Worm (Caenorhabditis elegans) whole organism, L3 larva: ENCODE measurements around the gene Y50E8A.1.

Experiments
- R02D3.7 ChIP-seq: fragments of 150-350 bp; optimal IDR thresholded peaks from 2 replicates; lab custom pipeline; 2014; ENCODE audit warnings: missing biosample characterization, missing genetic modification characterization
- ZK546.5 ChIP-seq: sonication (generic microtip); optimal IDR thresholded peaks from 2 replicates; lab custom pipeline; 2017; ENCODE audit warnings: missing biosample characterization, missing genetic modification characterization
- aly-2 ChIP-seq: fragments of 150-350 bp; optimal IDR thresholded peaks from 2 replicates; lab custom pipeline; 2014; ENCODE audit warnings: missing biosample characterization, missing genetic modification characterization
- ama-1 ChIP-seq: fragments of 150-350 bp; optimal IDR thresholded peaks from 2 replicates; lab custom pipeline; 2018
- ceh-28 ChIP-seq: fragments of 150-350 bp; optimal IDR thresholded peaks from 2 replicates; lab custom pipeline; 2014; ENCODE audit warnings: missing biosample characterization, missing genetic modification reagents, missing genetic modification characterization
- ceh-82 ChIP-seq: fragments of 150-350 bp; optimal IDR thresholded peaks from 2 replicates; lab custom pipeline; 2014; ENCODE audit warnings: missing biosample characterization, missing genetic modification characterization
- ceh-9 ChIP-seq: sonication (generic microtip); optimal IDR thresholded peaks from 2 replicates; lab custom pipeline; 2018; ENCODE audit warnings: missing biosample characterization, missing genetic modification characterization
- egl-27 ChIP-seq: sonication (generic microtip); optimal IDR thresholded peaks from 4 replicates; lab custom pipeline; 2017; ENCODE audit warnings: missing biosample characterization, missing genetic modification reagents, missing genetic modification characterization
- egl-5 ChIP-seq: fragments of 150-350 bp; optimal IDR thresholded peaks from 2 replicates; lab custom pipeline; 2017; ENCODE audit warnings: missing biosample characterization, missing genetic modification reagents, missing genetic modification characterization, inconsistent platforms
- elt-1 ChIP-seq: fragments of 150-350 bp; optimal IDR thresholded peaks from 2 replicates; lab custom pipeline; 2014; ENCODE audit warnings: missing biosample characterization, missing genetic modification characterization
- elt-3 ChIP-seq, 3 experiments: fragments of 150-350 bp in 1 of 3; sonication (generic microtip) in 2 of 3; optimal IDR thresholded peaks; 2 replicates in 2 of 3; 4 replicates in 1 of 3; lab custom pipeline; 2014 to 2017; ENCODE audit warnings: missing biosample characterization in 3 of 3, missing genetic modification characterization in 3 of 3
- eor-1 ChIP-seq, 2 experiments: fragments of 150-350 bp; optimal IDR thresholded peaks; 2 replicates each; lab custom pipeline; 2014 to 2018; ENCODE audit warnings: missing biosample characterization in 2 of 2, missing genetic modification characterization in 2 of 2
- fkh-10 ChIP-seq: sonication (generic microtip); optimal IDR thresholded peaks from 2 replicates; lab custom pipeline; 2017; ENCODE audit warnings: missing biosample characterization, missing genetic modification reagents, missing genetic modification characterization
- fkh-2 ChIP-seq: fragments of 150-350 bp; optimal IDR thresholded peaks from 2 replicates; lab custom pipeline; 2014; ENCODE audit warnings: missing biosample characterization, missing genetic modification reagents, missing genetic modification characterization
- fos-1 ChIP-seq: fragments of 150-350 bp; optimal IDR thresholded peaks from 2 replicates; lab custom pipeline; 2014; ENCODE audit warnings: missing biosample characterization, missing genetic modification characterization
- hmg-11 ChIP-seq: sonication (generic microtip); optimal IDR thresholded peaks from 2 replicates; lab custom pipeline; 2016; ENCODE audit warnings: missing genetic modification characterization, missing compliant biosample characterization
- jun-1 ChIP-seq: fragments of 150-350 bp; optimal IDR thresholded peaks from 2 replicates; lab custom pipeline; 2014; ENCODE audit warnings: missing biosample characterization, missing genetic modification reagents, missing genetic modification characterization
- lin-15B ChIP-seq: fragments of 150-350 bp; optimal IDR thresholded peaks from 2 replicates; lab custom pipeline; 2014; ENCODE audit warnings: missing biosample characterization, missing genetic modification characterization
- lin-39 ChIP-seq: fragments of 150-350 bp; optimal IDR thresholded peaks from 2 replicates; lab custom pipeline; 2018; ENCODE audit warnings: missing biosample characterization, missing genetic modification reagents, missing genetic modification characterization
- lsy-12 ChIP-seq: sonication (generic microtip); optimal IDR thresholded peaks from 2 replicates; lab custom pipeline; 2016; ENCODE audit warnings: mild to moderate bottlenecking, missing genetic modification characterization, missing compliant biosample characterization
- mdl-1 ChIP-seq: fragments of 150-350 bp; optimal IDR thresholded peaks from 2 replicates; lab custom pipeline; 2014; ENCODE audit warnings: missing biosample characterization, missing genetic modification characterization
- mml-1 ChIP-seq: fragments of 150-350 bp; sonication (generic microtip); optimal IDR thresholded peaks from 3 replicates; lab custom pipeline; 2014; ENCODE audit warnings: missing biosample characterization, missing genetic modification characterization
- nfya-1 ChIP-seq: sonication (generic microtip); optimal IDR thresholded peaks from 2 replicates; lab custom pipeline; 2017; ENCODE audit warnings: missing genetic modification characterization, mild to moderate bottlenecking, missing compliant biosample characterization, antibody characterized with exemption, moderate library complexity; ENCODE audit not compliant: insufficient read depth
- nhr-11 ChIP-seq: fragments of 150-350 bp; optimal IDR thresholded peaks from 2 replicates; lab custom pipeline; 2014; ENCODE audit warnings: missing biosample characterization, missing genetic modification characterization
- nhr-12 ChIP-seq: fragments of 150-350 bp; optimal IDR thresholded peaks from 2 replicates; lab custom pipeline; 2014; ENCODE audit warnings: missing biosample characterization, missing genetic modification characterization
- nhr-23 ChIP-seq: fragments of 150-350 bp; optimal IDR thresholded peaks from 2 replicates; lab custom pipeline; 2014; ENCODE audit warnings: missing biosample characterization, missing genetic modification reagents, missing genetic modification characterization
- nhr-237 ChIP-seq: fragments of 150-350 bp; optimal IDR thresholded peaks from 2 replicates; lab custom pipeline; 2014; ENCODE audit warnings: missing biosample characterization, missing genetic modification characterization
- nhr-25 ChIP-seq: sonication (generic microtip); optimal IDR thresholded peaks from 2 replicates; lab custom pipeline; 2017; ENCODE audit warnings: missing biosample characterization, missing genetic modification characterization
- nhr-28 ChIP-seq: fragments of 150-350 bp; optimal IDR thresholded peaks from 2 replicates; lab custom pipeline; 2014; ENCODE audit warnings: missing biosample characterization, missing genetic modification characterization
- nhr-76 ChIP-seq: fragments of 150-350 bp; sonication (generic microtip); optimal IDR thresholded peaks from 5 replicates; lab custom pipeline; 2014; ENCODE audit warnings: missing biosample characterization, missing genetic modification characterization
- nhr-77 ChIP-seq: fragments of 150-350 bp; optimal IDR thresholded peaks from 2 replicates; lab custom pipeline; 2014; ENCODE audit warnings: missing biosample characterization, missing genetic modification characterization
- sea-2 ChIP-seq: fragments of 150-350 bp; sonication (generic microtip); optimal IDR thresholded peaks from 4 replicates; lab custom pipeline; 2014; ENCODE audit warnings: missing biosample characterization, missing genetic modification reagents, missing genetic modification characterization
- skn-1 ChIP-seq: fragments of 150-350 bp; optimal IDR thresholded peaks from 2 replicates; lab custom pipeline; 2014; ENCODE audit warnings: missing biosample characterization, missing genetic modification characterization
- snpc-4 ChIP-seq: fragments of 150-350 bp; optimal IDR thresholded peaks from 2 replicates; lab custom pipeline; 2014; ENCODE audit warnings: missing biosample characterization, missing genetic modification characterization
- tbx-2 ChIP-seq: sonication (generic microtip); optimal IDR thresholded peaks from 2 replicates; lab custom pipeline; 2016; ENCODE audit warnings: mild to moderate bottlenecking, missing genetic modification characterization, missing compliant biosample characterization
- unc-39 ChIP-seq: sonication (generic microtip); optimal IDR thresholded peaks from 4 replicates; lab custom pipeline; 2017; ENCODE audit warnings: missing biosample characterization, missing genetic modification characterization
- unc-62 ChIP-seq: fragments of 150-350 bp; sonication (generic microtip); optimal IDR thresholded peaks from 4 replicates; lab custom pipeline; 2014; ENCODE audit warnings: missing biosample characterization, missing genetic modification reagents, missing genetic modification characterization
- zag-1 ChIP-seq: fragments of 150-350 bp; optimal IDR thresholded peaks from 2 replicates; lab custom pipeline; 2014; ENCODE audit warnings: missing biosample characterization, missing genetic modification characterization
- ztf-11 ChIP-seq: fragments of 150-350 bp; optimal IDR thresholded peaks from 2 replicates; lab custom pipeline; 2014; ENCODE audit warnings: missing biosample characterization, missing genetic modification characterization
- ztf-4 ChIP-seq: fragments of 150-350 bp; optimal IDR thresholded peaks from 2 replicates; lab custom pipeline; 2014; ENCODE audit warnings: missing biosample characterization, missing genetic modification characterization

Y50E8A.1 gene

DNA sequence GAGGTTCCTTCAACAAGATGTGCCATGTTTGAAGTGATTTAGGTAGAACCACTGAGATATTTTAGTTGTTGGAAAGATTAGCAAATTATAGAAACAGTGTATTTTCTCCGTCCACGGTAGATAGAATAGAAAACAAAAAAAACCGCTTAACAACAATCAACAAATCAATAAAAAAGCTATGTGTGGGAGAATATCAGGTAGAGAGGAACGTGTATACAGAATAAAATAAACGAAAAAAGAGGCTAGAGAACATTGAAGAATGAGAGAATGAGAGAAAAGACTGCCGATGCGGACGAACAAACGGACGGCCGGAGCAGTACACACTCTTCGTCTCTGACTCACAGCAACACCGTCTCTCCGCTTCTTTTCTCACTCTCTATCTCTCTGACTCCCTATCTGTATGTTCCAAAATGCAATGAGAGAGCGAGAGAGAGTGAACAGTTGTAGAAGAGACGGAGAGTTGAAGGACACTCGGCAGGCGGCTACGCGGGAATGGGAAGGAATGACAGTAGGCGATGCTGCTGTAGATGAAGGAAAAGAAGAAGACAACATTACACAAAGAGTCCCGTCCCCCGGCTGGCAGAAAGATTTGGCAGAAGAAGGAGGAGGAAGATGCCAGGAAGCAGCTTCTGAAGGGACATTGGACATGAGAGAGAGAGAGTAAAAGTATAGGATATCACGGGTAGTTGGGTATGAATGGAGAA lies 29.9 kb upstream of the Y50E8A.1 start, which contains the start of gene unc-112 (continued):
- TF ChIP-seq nhr-11 (peak; percentile 55), ama-1 (lab: Kevin White, UChicago) (no peak)

DNA sequence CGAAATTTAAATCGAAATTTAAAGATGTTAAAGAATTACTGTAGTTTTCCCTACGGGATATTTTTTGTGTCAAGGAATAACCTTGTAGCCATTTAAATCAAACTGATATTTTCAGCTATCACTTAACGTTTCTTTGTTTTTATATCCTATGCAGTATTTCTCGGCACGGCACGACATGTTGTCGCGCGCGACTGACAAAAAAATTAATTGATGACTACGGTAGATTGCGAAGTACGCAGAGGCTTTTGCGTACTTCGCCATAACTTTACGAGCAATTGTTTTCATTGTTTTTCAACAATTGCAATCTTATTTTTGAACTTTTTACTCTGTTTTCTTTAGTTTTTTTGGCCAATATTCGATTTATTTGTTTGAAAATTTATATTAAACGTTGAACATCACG lies 28.7 kb upstream of the Y50E8A.1 start:
- TF ChIP-seq fkh-10 (GFP tag; lab: Kevin White, UChicago) (no peak), fkh-2 (tag; lab: Kevin White, UChicago) (no peak), lin-39 (tag; lab: Kevin White, UChicago) (no peak), unc-39 (no peak), sea-2 (no peak), lin-15B (tag; lab: Kevin White, UChicago) (no peak), nhr-23 (tag; lab: Kevin White, UChicago) (no peak), nhr-77 (tag; lab: Kevin White, UChicago) (no peak), skn-1 (no peak)

DNA sequence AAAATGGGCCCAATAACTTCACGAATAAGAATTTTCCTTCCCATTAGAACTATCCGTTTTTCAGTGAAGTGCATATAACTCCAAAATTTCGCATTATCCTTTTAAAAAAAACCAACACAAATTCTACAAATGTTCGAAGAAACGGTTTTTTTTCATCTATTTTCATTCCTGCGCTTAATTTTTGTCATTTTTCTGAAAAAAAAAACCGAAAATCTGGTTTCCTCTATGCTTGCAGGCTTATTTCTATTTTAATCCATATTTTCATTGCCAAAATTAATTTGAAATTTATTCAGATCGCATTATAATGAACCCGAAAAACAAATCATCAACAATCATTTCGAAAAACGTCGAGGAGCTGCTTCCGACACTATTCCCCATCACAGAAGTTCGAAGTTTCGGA lies 28.0 kb upstream of the Y50E8A.1 start, which contains the start of gene set-5:
Gene set-5, plus strand, starts transcription at position 301 of the 400 bp plus-strand sequence.
- TF ChIP-seq fkh-10 (GFP tag; lab: Kevin White, UChicago), result no peak
- no peak for TF ChIP-seq jun-1 (tag; lab: Kevin White, UChicago)
- TF ChIP-seq mdl-1 (tag; lab: Kevin White, UChicago), result no peak
- no peak for TF ChIP-seq egl-27 (tag; lab: Kevin White, UChicago)
- TF ChIP-seq lsy-12, result no peak

DNA sequence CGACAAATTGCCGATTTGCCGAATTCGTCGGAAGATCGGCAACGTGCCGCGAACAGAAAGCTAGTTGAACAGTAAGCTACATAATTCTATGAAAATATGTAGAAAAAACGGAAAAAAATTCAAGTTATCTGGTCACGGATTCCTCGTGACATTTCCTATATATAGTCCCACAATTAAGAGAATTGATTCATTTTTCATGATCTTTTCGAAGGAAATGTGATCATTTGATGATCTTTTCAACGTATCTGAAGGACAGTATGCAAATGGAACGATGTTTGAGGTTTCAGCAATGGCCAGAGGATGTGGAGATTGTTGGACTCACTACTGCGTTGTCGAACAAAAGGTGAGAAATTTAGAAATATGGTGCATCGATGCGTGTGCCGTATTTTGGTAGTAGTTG lies 18.7 kb upstream of the Y50E8A.1 start, which contains the start of gene R08A2.9:
Gene R08A2.9, plus strand, starts transcription at position 301 of the 400 bp plus-strand sequence.
- no peak for TF ChIP-seq fkh-2 (tag; lab: Kevin White, UChicago)
- no peak for TF ChIP-seq elt-3 (tag; optimal IDR thresholded peaks at IDR 0.05; lab: Kevin White, UChicago)
- no peak for TF ChIP-seq nhr-28

DNA sequence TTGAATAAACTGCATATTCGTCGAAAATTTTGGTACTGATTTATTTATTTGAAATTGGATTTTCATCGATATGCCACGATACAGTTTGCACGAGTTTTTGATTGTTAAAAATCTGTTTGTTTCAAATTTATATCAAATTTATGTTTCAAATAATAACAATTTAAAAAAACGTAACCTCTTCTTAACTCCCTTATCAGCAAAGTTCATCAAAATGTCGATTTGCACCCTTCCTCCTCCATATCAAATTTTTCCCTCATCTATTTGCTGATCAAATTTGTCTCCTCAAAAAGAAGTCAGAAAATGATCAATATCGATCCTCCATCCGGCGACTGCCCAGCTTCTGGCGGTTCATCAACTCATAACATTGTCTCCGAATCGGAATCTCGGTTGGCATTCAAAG lies 15.6 kb upstream of the Y50E8A.1 start, which contains the start of gene ssp-33:
Gene ssp-33, plus strand, starts transcription at position 301 of the 400 bp plus-strand sequence.
- TF ChIP-seq ZK546.5 (tag; lab: Kevin White, UChicago) (no peak), snpc-4 (no peak), egl-5 (tag; lab: Kevin White, UChicago) (no peak), nhr-76 (tag; lab: Kevin White, UChicago) (no peak), nfya-1 (no peak), unc-62 (GFP tag; lab: Kevin White, UChicago) (no peak)

DNA sequence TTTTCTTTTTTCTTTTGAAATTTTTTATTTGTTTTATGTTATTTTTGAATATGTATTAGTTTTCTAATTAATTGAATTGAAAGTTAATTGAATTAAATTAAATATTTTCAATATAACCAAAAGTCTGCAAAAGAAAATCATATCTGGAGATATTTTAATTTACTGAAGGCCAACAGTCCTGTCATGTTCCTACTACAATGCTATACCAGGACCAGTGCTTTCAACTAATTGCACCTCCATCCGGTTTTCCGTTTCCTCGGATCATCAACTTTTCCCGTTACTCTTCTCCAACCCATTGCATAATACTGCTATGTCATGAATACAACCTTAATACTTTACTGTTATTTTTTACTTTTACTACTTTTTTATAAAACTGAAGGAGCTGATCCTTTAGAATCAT lies 14.4 kb upstream of the Y50E8A.1 start, which contains the start of gene R08A2.5:
Gene R08A2.5, plus strand, starts transcription at position 301 of the 400 bp plus-strand sequence.
- TF ChIP-seq lin-15B (tag; lab: Kevin White, UChicago) (no peak), sea-2 (no peak), egl-5 (tag; lab: Kevin White, UChicago) (no peak), elt-1 (no peak), hmg-11 (tag; lab: Kevin White, UChicago) (no peak), ztf-4 (tag; lab: Kevin White, UChicago) (no peak), nhr-25 (tag; lab: Kevin White, UChicago) (no peak), nhr-11 (no peak), ceh-28 (no peak), lsy-12 (no peak), nfya-1 (no peak), snpc-4 (no peak), ztf-11 (tag; lab: Kevin White, UChicago) (no peak)
- TF ChIP-seq, all 47 proteins: peak for 0

DNA sequence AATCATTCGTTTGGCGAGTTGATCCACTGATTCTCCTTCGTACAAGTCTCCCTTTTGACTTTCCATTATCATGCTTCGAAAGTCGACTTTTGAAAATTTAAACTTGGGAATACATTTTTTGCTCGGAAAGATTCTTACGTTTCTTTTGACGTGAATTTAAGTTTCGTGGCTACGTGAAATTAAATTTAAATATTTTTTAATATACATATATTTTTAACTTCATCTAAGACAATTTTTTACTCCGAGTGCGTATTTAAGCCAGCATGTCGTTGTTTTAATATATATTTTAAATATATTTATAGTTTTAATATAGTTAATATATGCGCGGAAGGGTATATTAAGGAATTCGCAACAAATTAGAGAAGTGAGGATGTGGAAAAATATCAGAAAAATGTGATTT lies 11.1 kb upstream of the Y50E8A.1 start, which contains the start of gene R08A2.2:
Gene R08A2.2, minus strand, starts transcription at position 101 of the 400 bp plus-strand sequence.
- TF ChIP-seq unc-62 (GFP tag; lab: Kevin White, UChicago), result no peak
- no peak for TF ChIP-seq aly-2 (tag; lab: Kevin White, UChicago)
- no peak for TF ChIP-seq ceh-82
- no peak for TF ChIP-seq ztf-4 (tag; lab: Kevin White, UChicago)
- no peak for TF ChIP-seq nhr-23 (tag; lab: Kevin White, UChicago)
- no peak for TF ChIP-seq fkh-2 (tag; lab: Kevin White, UChicago)
- TF ChIP-seq nhr-237 (tag; lab: Kevin White, UChicago), result no peak
- no peak for TF ChIP-seq fos-1 (tag; lab: Kevin White, UChicago)
- TF ChIP-seq eor-1 (tag; optimal IDR thresholded peaks at IDR 0.05; lab: Kevin White, UChicago), result no peak
- no peak for TF ChIP-seq zag-1 (tag; lab: Kevin White, UChicago)
- no peak for TF ChIP-seq tbx-2 (tag; lab: Kevin White, UChicago)
- TF ChIP-seq ztf-11 (tag; lab: Kevin White, UChicago), result no peak
- no peak for TF ChIP-seq R02D3.7 (tag; lab: Kevin White, UChicago)
- no peak for TF ChIP-seq ZK546.5 (tag; lab: Kevin White, UChicago)
- TF ChIP-seq egl-27 (tag; lab: Kevin White, UChicago), result no peak
- no peak for TF ChIP-seq nhr-12 (tag; lab: Kevin White, UChicago)
- no peak for TF ChIP-seq unc-39
- no peak for TF ChIP-seq mml-1 (tag; lab: Kevin White, UChicago)
- no peak for TF ChIP-seq ceh-9 (tag; lab: Kevin White, UChicago)
